Worm (Caenorhabditis elegans): ENCODE data around the gene gtr-1.

ce11 chrX:830185-830584 lies 27.6 kb downstream of the gtr-1 start:
- no peak for TF ChIP-seq blmp-1 (tag; optimal IDR thresholded peaks at IDR 0.05)
- no peak for TF ChIP-seq mep-1 (tag; optimal IDR thresholded peaks at IDR 0.05)
- no peak for TF ChIP-seq elt-3 (tag; optimal IDR thresholded peaks at IDR 0.05)
- no peak for TF ChIP-seq ces-1 (GFP tag; optimal IDR thresholded peaks at IDR 0.05)
- no peak for TF ChIP-seq nhr-76 (tag; optimal IDR thresholded peaks at IDR 0.05)
- no peak for TF ChIP-seq sptf-1 (tag; optimal IDR thresholded peaks at IDR 0.05)
- TF ChIP-seq pha-4 (tag; optimal IDR thresholded peaks at IDR 0.05) = no peak
- TF ChIP-seq nhr-28 (tag; optimal IDR thresholded peaks at IDR 0.05) = no peak
- TF ChIP-seq snpc-4 (tag; optimal IDR thresholded peaks at IDR 0.05) = no peak
- no peak for TF ChIP-seq unc-120 (tag; optimal IDR thresholded peaks at IDR 0.05; ENCODE audit: poor library complexity, severe bottlenecking)
- no peak for TF ChIP-seq nhr-237 (tag; optimal IDR thresholded peaks at IDR 0.05)
- no peak for TF ChIP-seq lin-32 (GFP tag; optimal IDR thresholded peaks at IDR 0.05)
- TF ChIP-seq unc-62 (GFP tag; optimal IDR thresholded peaks at IDR 0.05) = no peak

Measured in whole organism, mixed stage, embryonic.